Fruit fly (Drosophila melanogaster) whole organism, prepupa: ENCODE results near the gene CG14423.
A peak's percentile ranks its signal among the peaks of the same experiment; 100 is the strongest.

Source experiments
- CG10631 ChIP-seq: fragments of 200-800 bp; sonication (Bioruptor generic); optimal IDR thresholded peaks from 2 replicates; lab custom pipeline; 2016; ENCODE audit warnings: missing biosample characterization, missing genetic modification characterization
- CG10669 ChIP-seq: fragments of 200-800 bp; sonication (Bioruptor generic); optimal IDR thresholded peaks from 3 replicates; lab custom pipeline; 2018; ENCODE audit warnings: missing biosample characterization, mild to moderate bottlenecking, missing genetic modification characterization, moderate library complexity
- CG11294 ChIP-seq: fragments of 200-800 bp; sonication (Bioruptor generic); IDR thresholded peaks from 2 replicates; pipeline ENCODE4 v1.3.6; 2022; ENCODE audit warnings: missing biosample characterization, missing genetic modification characterization
- CG11762 ChIP-seq: fragments of 200-800 bp; sonication (Bioruptor generic); optimal IDR thresholded peaks from 3 replicates; lab custom pipeline; 2016; ENCODE audit warnings: missing biosample characterization, missing genetic modification characterization; ENCODE audit not compliant: insufficient read depth
- CG11902 ChIP-seq: fragments of 200-800 bp; sonication (Bioruptor generic); optimal IDR thresholded peaks from 3 replicates; lab custom pipeline; 2016; ENCODE audit warnings: missing biosample characterization, missing genetic modification characterization
- CG15336 ChIP-seq: fragments of 200-800 bp; sonication (Bioruptor generic); IDR thresholded peaks from 2 replicates; pipeline ENCODE4 v1.3.6; 2022; ENCODE audit warnings: missing biosample characterization, missing genetic modification characterization
- CG1621 ChIP-seq: fragments of 200-800 bp; sonication (Bioruptor generic); optimal IDR thresholded peaks from 3 replicates; lab custom pipeline; 2018; ENCODE audit warnings: missing biosample characterization, mild to moderate bottlenecking, missing genetic modification characterization
- CG3032 ChIP-seq: fragments of 200-800 bp; optimal IDR thresholded peaks from 2 replicates; lab custom pipeline; 2019; ENCODE audit warnings: missing biosample characterization, mild to moderate bottlenecking, missing genetic modification characterization, moderate library complexity
- CG34406 ChIP-seq: fragments of 200-800 bp; sonication (Bioruptor generic); optimal IDR thresholded peaks from 3 replicates; lab custom pipeline; 2016; ENCODE audit warnings: missing biosample characterization, missing genetic modification characterization
- CG4318 ChIP-seq: fragments of 200-800 bp; sonication (Bioruptor generic); optimal IDR thresholded peaks from 3 replicates; lab custom pipeline; 2017; ENCODE audit warnings: missing biosample characterization, mild to moderate bottlenecking, missing genetic modification characterization
- CG6163 ChIP-seq: fragments of 200-800 bp; sonication (Bioruptor generic); IDR thresholded peaks from 3 replicates; pipeline ENCODE4 v1.3.6; 2022; ENCODE audit warnings: missing biosample characterization, missing genetic modification characterization
- CG6808 ChIP-seq: fragments of 200-800 bp; sonication (Bioruptor generic); optimal IDR thresholded peaks from 3 replicates; lab custom pipeline; 2017; ENCODE audit warnings: missing biosample characterization, missing genetic modification characterization, mild to moderate bottlenecking, moderate library complexity, missing genetic modification reagents
- CG6854 ChIP-seq: fragments of 200-800 bp; sonication (Bioruptor generic); optimal IDR thresholded peaks from 2 replicates; lab custom pipeline; 2017; ENCODE audit warnings: missing biosample characterization, mild to moderate bottlenecking, missing genetic modification characterization
- CG8119 ChIP-seq: fragments of 200-800 bp; sonication (Bioruptor generic); IDR thresholded peaks from 3 replicates; pipeline ENCODE4 v1.3.6; 2022; ENCODE audit warnings: missing biosample characterization, missing genetic modification characterization
- CG8319 ChIP-seq: fragments of 200-800 bp; sonication (Bioruptor generic); optimal IDR thresholded peaks from 3 replicates; lab custom pipeline; 2016; ENCODE audit warnings: missing biosample characterization, missing genetic modification characterization
- CG8632 ChIP-seq: fragments of 200-800 bp; sonication (Bioruptor generic); optimal IDR thresholded peaks from 3 replicates; lab custom pipeline; 2016; ENCODE audit warnings: missing biosample characterization, missing genetic modification characterization
- CG9139 ChIP-seq: fragments of 200-800 bp; sonication (Bioruptor generic); optimal IDR thresholded peaks from 3 replicates; lab custom pipeline; 2017; ENCODE audit warnings: missing biosample characterization, mild to moderate bottlenecking, missing genetic modification characterization
- Eip78C ChIP-seq: fragments of 200-800 bp; sonication (Bioruptor generic); peaks from one replicate; lab custom pipeline; 2016; ENCODE audit warnings: missing biosample characterization, missing genetic modification characterization
- Ets96B ChIP-seq: fragments of 200-800 bp; optimal IDR thresholded peaks from 2 replicates; lab custom pipeline; 2019; ENCODE audit warnings: missing biosample characterization, mild to moderate bottlenecking, missing genetic modification characterization, moderate library complexity
- Hr38 ChIP-seq: sonication (Bioruptor generic); optimal IDR thresholded peaks from 2 replicates; lab custom pipeline; 2016; ENCODE audit warnings: missing biosample characterization, missing genetic modification characterization
- Hr39 ChIP-seq: fragments of 200-800 bp; sonication (Bioruptor generic); optimal IDR thresholded peaks from 2 replicates; lab custom pipeline; 2016; ENCODE audit warnings: missing biosample characterization, missing genetic modification characterization
- Hr4 ChIP-seq: fragments of 200-800 bp; sonication (Bioruptor generic); optimal IDR thresholded peaks from 3 replicates; lab custom pipeline; 2016; ENCODE audit warnings: missing biosample characterization, missing genetic modification characterization
- Met ChIP-seq: fragments of 200-800 bp; sonication (Bioruptor generic); optimal IDR thresholded peaks from 3 replicates; lab custom pipeline; 2016; ENCODE audit warnings: missing biosample characterization, missing genetic modification characterization
- Sox102F ChIP-seq: fragments of 200-800 bp; sonication (Bioruptor generic); optimal IDR thresholded peaks from 2 replicates; lab custom pipeline; 2016; ENCODE audit warnings: missing biosample characterization, mild to moderate bottlenecking, missing genetic modification characterization
- Sox14 ChIP-seq: fragments of 200-800 bp; sonication (Bioruptor generic); optimal IDR thresholded peaks from 3 replicates; lab custom pipeline; 2016; ENCODE audit warnings: missing biosample characterization, missing genetic modification characterization
- achi ChIP-seq: fragments of 200-800 bp; sonication (Bioruptor generic); optimal IDR thresholded peaks from 3 replicates; lab custom pipeline; 2016; ENCODE audit warnings: missing biosample characterization, missing genetic modification characterization
- cyc ChIP-seq: fragments of 200-800 bp; sonication (Bioruptor generic); optimal IDR thresholded peaks from 3 replicates; lab custom pipeline; 2016; ENCODE audit warnings: missing biosample characterization, missing genetic modification characterization
- dac ChIP-seq: fragments of 200-800 bp; sonication (Bioruptor generic); optimal IDR thresholded peaks from 2 replicates; lab custom pipeline; 2017; ENCODE audit warnings: missing biosample characterization, mild to moderate bottlenecking, missing genetic modification characterization
- dsx ChIP-seq: fragments of 200-800 bp; optimal IDR thresholded peaks from 3 replicates; lab custom pipeline; 2019; ENCODE audit warnings: missing biosample characterization, mild to moderate bottlenecking, missing genetic modification characterization, moderate library complexity; ENCODE audit not compliant: poor library complexity, severe bottlenecking
- esn ChIP-seq: fragments of 200-800 bp; sonication (Bioruptor generic); optimal IDR thresholded peaks from 2 replicates; lab custom pipeline; 2016; ENCODE audit warnings: missing biosample characterization, mild to moderate bottlenecking, missing genetic modification characterization, moderate library complexity
- fd59A ChIP-seq: fragments of 200-800 bp; sonication (Bioruptor generic); optimal IDR thresholded peaks from 2 replicates; lab custom pipeline; 2017; ENCODE audit warnings: missing biosample characterization, mild to moderate bottlenecking, missing genetic modification characterization, missing genetic modification reagents
- fd85E ChIP-seq: fragments of 200-800 bp; sonication (Bioruptor generic); optimal IDR thresholded peaks from 3 replicates; lab custom pipeline; 2016; ENCODE audit warnings: missing biosample characterization, missing genetic modification characterization
- fkh ChIP-seq: fragments of 200-800 bp; sonication (Bioruptor generic); optimal IDR thresholded peaks from 3 replicates; lab custom pipeline; 2017; ENCODE audit warnings: missing biosample characterization, mild to moderate bottlenecking, missing genetic modification characterization, moderate library complexity
- pdm3 ChIP-seq: fragments of 200-800 bp; sonication (Bioruptor generic); optimal IDR thresholded peaks from 3 replicates; lab custom pipeline; 2016; ENCODE audit warnings: missing biosample characterization, missing genetic modification characterization
- svp ChIP-seq: fragments of 200-800 bp; sonication (Bioruptor generic); peaks from one replicate; lab custom pipeline; 2016; ENCODE audit warnings: missing biosample characterization, missing genetic modification characterization
- topi ChIP-seq: fragments of 200-800 bp; sonication (Bioruptor generic); optimal IDR thresholded peaks from 3 replicates; lab custom pipeline; 2016; ENCODE audit warnings: missing biosample characterization, missing genetic modification characterization

The CG14423 gene

DNA sequence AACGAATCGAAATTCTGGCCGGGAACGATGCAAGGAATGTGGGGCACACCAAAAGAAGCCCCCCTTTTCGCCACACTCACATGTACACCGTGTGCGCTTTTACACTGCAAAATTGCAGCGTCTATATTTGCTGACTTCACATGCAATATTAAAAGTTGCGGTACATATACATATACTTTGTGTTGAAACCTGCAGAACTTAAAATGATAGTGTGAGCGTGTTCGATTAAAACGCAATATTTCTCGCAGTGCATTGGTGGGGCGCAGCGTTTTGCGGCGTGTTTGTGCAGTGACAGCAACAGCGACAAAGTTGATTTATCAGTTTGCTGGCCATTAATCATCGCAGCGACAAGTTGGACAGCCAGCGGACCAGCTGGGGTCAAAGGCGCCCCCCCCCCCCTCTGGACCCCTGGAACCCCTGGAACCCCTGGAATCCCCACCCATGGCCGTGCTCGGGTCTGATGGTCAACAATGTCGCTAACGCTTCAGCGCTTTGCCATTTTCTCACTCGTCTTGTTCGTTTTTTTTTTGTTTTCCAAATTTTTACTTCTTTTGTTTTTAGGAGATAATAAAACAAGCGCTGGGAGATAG lies 38.0 kb upstream of the CG14423 start (continued):
- no peak for TF ChIP-seq CG4318 (GFP tag; lab: Kevin White, UChicago)
- TF ChIP-seq CG34406 (GFP tag; lab: Kevin White, UChicago), result no peak
- no peak for TF ChIP-seq dsx (GFP tag; lab: Kevin White, UChicago)
- TF ChIP-seq Eip78C, result peak; percentile 75
- TF ChIP-seq CG8632 (GFP tag; lab: Kevin White, UChicago), result no peak
- peak; percentile 74 for TF ChIP-seq svp (GFP tag; lab: Kevin White, UChicago)
- TF ChIP-seq fd85E, result no peak
- peak; percentile 49 for TF ChIP-seq topi
- TF ChIP-seq Hr39 (GFP tag; lab: Kevin White, UChicago), result peak; percentile 55
- peak; percentile 21 for TF ChIP-seq CG10669 (GFP tag; lab: Kevin White, UChicago)
- TF ChIP-seq Hr38 (GFP tag; lab: Kevin White, UChicago), result no peak
- peak; percentile 36 for TF ChIP-seq pdm3 (GFP tag; lab: Kevin White, UChicago)
- no peak for TF ChIP-seq CG15336 (GFP tag; lab: Robert Waterston, UW)

DNA sequence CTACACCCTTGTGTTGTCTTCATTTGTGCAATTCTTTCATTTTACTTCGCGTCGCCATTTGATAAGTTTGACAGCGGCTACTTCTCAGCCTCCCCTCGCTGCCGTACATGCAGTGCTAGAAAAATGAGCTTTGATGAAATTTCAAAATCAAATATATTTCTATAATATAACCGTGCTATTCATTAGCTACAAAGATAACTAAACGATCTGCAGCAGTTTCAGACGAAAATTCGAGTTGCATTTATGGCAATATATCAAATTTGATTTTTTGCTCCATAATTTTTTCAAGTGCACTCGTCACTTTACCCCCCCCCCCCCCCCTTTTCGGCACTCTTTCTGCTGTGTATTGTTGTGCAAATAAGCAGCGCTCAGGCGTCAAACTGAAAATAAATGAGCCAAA lies 32.6 kb upstream of the CG14423 start:
- no peak for TF ChIP-seq CG11902 (GFP tag; lab: Kevin White, UChicago)
- no peak for TF ChIP-seq CG34406 (GFP tag; lab: Kevin White, UChicago)
- no peak for TF ChIP-seq pdm3 (GFP tag; lab: Kevin White, UChicago)
- TF ChIP-seq Hr39 (GFP tag; lab: Kevin White, UChicago), result no peak
- TF ChIP-seq svp (GFP tag; lab: Kevin White, UChicago), result peak; percentile 42
- TF ChIP-seq fkh (GFP tag; lab: Kevin White, UChicago), result no peak
- TF ChIP-seq CG11294 (GFP tag; lab: Robert Waterston, UW), result no peak
- no peak for TF ChIP-seq cyc (GFP tag; lab: Kevin White, UChicago)
- no peak for TF ChIP-seq Met (GFP tag; lab: Kevin White, UChicago)
- no peak for TF ChIP-seq CG6808 (GFP tag; lab: Kevin White, UChicago)
- no peak for TF ChIP-seq esn (GFP tag; lab: Kevin White, UChicago)
- TF ChIP-seq CG11762 (GFP tag; lab: Kevin White, UChicago), result no peak
- TF ChIP-seq Eip78C, result peak; percentile 36

DNA sequence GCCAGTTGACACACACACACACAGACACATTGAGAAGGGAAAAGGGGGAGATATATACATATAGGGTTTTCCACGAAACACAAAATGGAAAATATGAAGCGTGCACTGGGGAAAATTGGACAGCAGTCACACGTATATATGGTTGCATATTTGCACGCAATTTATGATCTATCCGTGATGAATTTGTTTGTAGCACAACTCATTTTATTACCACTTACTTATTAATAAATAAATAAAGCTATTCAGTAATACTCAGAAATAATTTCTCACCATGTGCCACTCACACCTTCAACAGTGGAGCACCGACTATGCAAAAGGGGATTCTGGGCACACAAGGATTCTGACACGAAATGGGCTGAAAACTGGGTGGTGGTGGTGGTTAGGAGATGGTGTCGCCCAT lies 31.1 kb upstream of the CG14423 start:
- peak; percentile 17 for TF ChIP-seq Ets96B (tag; lab: Kevin White, UChicago)
- no peak for TF ChIP-seq dac (GFP tag; lab: Kevin White, UChicago)
- TF ChIP-seq Met (GFP tag; lab: Kevin White, UChicago), result no peak
- TF ChIP-seq CG3032, result peak; percentile 1
- peak; percentile 19 for TF ChIP-seq Eip78C
- TF ChIP-seq topi, result no peak
- TF ChIP-seq fd59A (GFP tag; lab: Kevin White, UChicago), result no peak
- TF ChIP-seq CG11294 (GFP tag; lab: Robert Waterston, UW), result no peak

DNA sequence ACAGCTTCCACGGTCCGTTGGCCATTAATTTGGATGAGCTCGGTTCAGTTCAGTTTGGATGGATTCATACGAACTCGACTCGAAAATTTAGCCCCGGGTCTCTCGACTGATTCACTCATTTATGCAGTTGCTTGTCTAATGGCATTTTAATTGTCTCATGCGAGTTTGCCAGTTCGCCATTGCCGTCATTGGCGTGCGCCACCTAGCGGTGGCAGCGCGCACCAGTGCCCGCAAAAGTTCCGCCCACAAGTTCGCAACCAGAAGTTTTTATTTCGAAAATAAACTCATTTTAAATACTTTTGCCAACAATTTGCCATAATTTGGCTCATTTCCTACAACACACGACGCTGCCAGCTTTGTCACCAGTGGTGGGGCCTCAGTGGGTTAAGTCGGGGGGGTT lies 30.1 kb upstream of the CG14423 start:
- no peak for TF ChIP-seq CG34406 (GFP tag; lab: Kevin White, UChicago)
- TF ChIP-seq Hr4 (GFP tag; lab: Kevin White, UChicago), result no peak
- TF ChIP-seq esn (GFP tag; lab: Kevin White, UChicago), result no peak
- no peak for TF ChIP-seq CG6163
- TF ChIP-seq CG9139 (GFP tag; lab: Kevin White, UChicago), result no peak
- no peak for TF ChIP-seq CG4318 (GFP tag; lab: Kevin White, UChicago)
- no peak for TF ChIP-seq CG6854
- no peak for TF ChIP-seq Sox102F (GFP tag; lab: Kevin White, UChicago)
- no peak for TF ChIP-seq Sox14 (GFP tag; lab: Kevin White, UChicago)
- no peak for TF ChIP-seq fkh (GFP tag; lab: Kevin White, UChicago)
- no peak for TF ChIP-seq CG11294 (GFP tag; lab: Robert Waterston, UW)
- TF ChIP-seq svp (GFP tag; lab: Kevin White, UChicago), result no peak
- no peak for TF ChIP-seq CG10631 (GFP tag; lab: Kevin White, UChicago)
- TF ChIP-seq pdm3 (GFP tag; lab: Kevin White, UChicago), result no peak
- no peak for TF ChIP-seq CG8119 (GFP tag; lab: Robert Waterston, UW)
- no peak for TF ChIP-seq CG8319
- TF ChIP-seq achi (GFP tag; lab: Kevin White, UChicago), result no peak
- no peak for TF ChIP-seq cyc (GFP tag; lab: Kevin White, UChicago)
- TF ChIP-seq CG1621 (tag; lab: Kevin White, UChicago), result no peak
